Fruit fly (Drosophila melanogaster) whole organism, embryonic: ENCODE measurements around the gene Gr98d.

ENCODE experiments used
- CG11398 ChIP-seq: fragments of 200-800 bp; sonication (Bioruptor generic); optimal IDR thresholded peaks from 2 replicates; lab custom pipeline; 2016; ENCODE audit warnings: missing biosample characterization, missing genetic modification characterization
- CG12155 ChIP-seq: fragments of 200-800 bp; sonication (Bioruptor generic); optimal IDR thresholded peaks from 3 replicates; lab custom pipeline; 2016; ENCODE audit warnings: missing biosample characterization, missing genetic modification characterization
- CG13424 ChIP-seq: fragments of 200-800 bp; sonication (Bioruptor generic); optimal IDR thresholded peaks from 2 replicates; lab custom pipeline; 2019; ENCODE audit warnings: missing biosample characterization, mild to moderate bottlenecking, missing genetic modification characterization, moderate library complexity
- CG16815 ChIP-seq: fragments of 200-800 bp; sonication (Bioruptor generic); optimal IDR thresholded peaks from 3 replicates; lab custom pipeline; 2017; ENCODE audit warnings: missing biosample characterization, mild to moderate bottlenecking, missing genetic modification characterization
- CG1832 ChIP-seq: fragments of 200-800 bp; sonication (Bioruptor generic); optimal IDR thresholded peaks from 2 replicates; lab custom pipeline; 2017; ENCODE audit warnings: missing biosample characterization, mild to moderate bottlenecking, missing genetic modification characterization, inconsistent platforms
- CG2889 ChIP-seq: fragments of 200-800 bp; sonication (Bioruptor generic); IDR thresholded peaks from 3 replicates; pipeline ENCODE4 v1.3.6; 2022; ENCODE audit warnings: missing biosample characterization, missing genetic modification characterization
- CG30403 ChIP-seq: fragments of 200-800 bp; sonication (Bioruptor generic); optimal IDR thresholded peaks from 3 replicates; lab custom pipeline; 2016; ENCODE audit warnings: missing biosample characterization, missing genetic modification characterization
- CG6272 ChIP-seq: fragments of 200-800 bp; sonication (Bioruptor generic); IDR thresholded peaks from 2 replicates; pipeline ENCODE4 v1.3.6; 2022; ENCODE audit warnings: missing biosample characterization, missing genetic modification characterization
- CG8359 ChIP-seq: fragments of 200-800 bp; sonication (Bioruptor generic); optimal IDR thresholded peaks from 2 replicates; lab custom pipeline; 2017; ENCODE audit warnings: missing biosample characterization, mild to moderate bottlenecking, missing genetic modification characterization, borderline replicate concordance
- CG8388 ChIP-seq: fragments of 200-800 bp; sonication (Bioruptor generic); optimal IDR thresholded peaks from 2 replicates; lab custom pipeline; 2019; ENCODE audit warnings: missing biosample characterization, mild to moderate bottlenecking, missing genetic modification characterization, moderate library complexity
- Dad ChIP-seq: fragments of 200-800 bp; sonication (Bioruptor generic); optimal IDR thresholded peaks from 3 replicates; lab custom pipeline; 2016; ENCODE audit warnings: missing biosample characterization, missing genetic modification characterization
- Dbx ChIP-seq: fragments of 200-800 bp; sonication (Bioruptor generic); IDR thresholded peaks from 3 replicates; pipeline ENCODE4 v1.3.6; 2022; ENCODE audit warnings: missing biosample characterization, missing genetic modification characterization
- Ets65A ChIP-seq: fragments of 200-800 bp; sonication (Bioruptor generic); peaks from one replicate; lab custom pipeline; 2016; ENCODE audit warnings: missing biosample characterization, missing genetic modification characterization
- Hmr ChIP-seq: fragments of 200-800 bp; sonication (Bioruptor generic); optimal IDR thresholded peaks from 3 replicates; lab custom pipeline; 2017; ENCODE audit warnings: mild to moderate bottlenecking, missing biosample characterization, missing genetic modification reagents, missing genetic modification characterization
- Hr51 ChIP-seq, 2 experiments: fragments of 200-800 bp; sonication (Bioruptor generic); optimal IDR thresholded peaks; 2 replicates in 1 of 2; 3 replicates in 1 of 2; lab custom pipeline; 2016 to 2018; ENCODE audit warnings: missing biosample characterization in 2 of 2, missing genetic modification characterization in 2 of 2, mild to moderate bottlenecking in 1 of 2, moderate library complexity in 1 of 2
- Mad ChIP-seq: fragments of 200-800 bp; sonication (Bioruptor generic); optimal IDR thresholded peaks from 2 replicates; lab custom pipeline; 2016; ENCODE audit warnings: missing biosample characterization, missing genetic modification characterization
- Mes4 ChIP-seq: fragments of 200-800 bp; sonication (Bioruptor generic); optimal IDR thresholded peaks from 2 replicates; lab custom pipeline; 2016; ENCODE audit warnings: missing biosample characterization, missing genetic modification characterization
- NC2β ChIP-seq: fragments of 200-800 bp; sonication (Bioruptor generic); optimal IDR thresholded peaks from 2 replicates; lab custom pipeline; 2016; ENCODE audit warnings: missing biosample characterization, missing genetic modification characterization
- Nf-YA ChIP-seq: fragments of 200-800 bp; sonication (Bioruptor generic); IDR thresholded peaks from 2 replicates; pipeline ENCODE4 v1.3.6; 2022; ENCODE audit warnings: missing biosample characterization, missing genetic modification characterization
- Rfx ChIP-seq: fragments of 200-800 bp; sonication (Bioruptor generic); IDR thresholded peaks from 2 replicates; pipeline ENCODE4 v1.3.6; 2022; ENCODE audit warnings: missing biosample characterization, missing genetic modification characterization
- Scr ChIP-seq: fragments of 200-800 bp; sonication (Bioruptor generic); IDR thresholded peaks from 2 replicates; pipeline ENCODE4 v1.3.6; 2022; ENCODE audit warnings: missing biosample characterization, missing genetic modification characterization; ENCODE audit not compliant: partially characterized antibody
- Sox102F ChIP-seq: fragments of 200-800 bp; sonication (Bioruptor generic); optimal IDR thresholded peaks from 2 replicates; lab custom pipeline; 2018; ENCODE audit warnings: missing biosample characterization, mild to moderate bottlenecking, missing genetic modification characterization, moderate library complexity
- Sry-δ ChIP-seq: fragments of 200-800 bp; sonication (Bioruptor generic); optimal IDR thresholded peaks from 2 replicates; lab custom pipeline; 2016; ENCODE audit warnings: missing biosample characterization, missing genetic modification characterization
- YL-1 ChIP-seq: fragments of 200-800 bp; sonication (Bioruptor generic); optimal IDR thresholded peaks from 3 replicates; lab custom pipeline; 2017; ENCODE audit warnings: missing biosample characterization, mild to moderate bottlenecking, missing genetic modification characterization
- dmrt11E ChIP-seq: fragments of 200-800 bp; sonication (Bioruptor generic); optimal IDR thresholded peaks from 3 replicates; lab custom pipeline; 2018; ENCODE audit warnings: missing biosample characterization, mild to moderate bottlenecking, missing genetic modification characterization, moderate library complexity
- ewg ChIP-seq: fragments of 200-800 bp; sonication (Bioruptor generic); optimal IDR thresholded peaks from 3 replicates; lab custom pipeline; 2017; ENCODE audit warnings: mild to moderate bottlenecking, missing biosample characterization, missing genetic modification reagents, missing genetic modification characterization
- exex ChIP-seq: fragments of 200-800 bp; sonication (Bioruptor generic); optimal IDR thresholded peaks from 4 replicates; lab custom pipeline; 2018; ENCODE audit warnings: missing biosample characterization, mild to moderate bottlenecking, missing genetic modification characterization, moderate library complexity
- fru ChIP-seq: fragments of >200 bp; optimal IDR thresholded peaks from 2 replicates; lab custom pipeline; 2017
- gem ChIP-seq: fragments of 200-800 bp; sonication (Bioruptor generic); optimal IDR thresholded peaks from 2 replicates; lab custom pipeline; 2019; ENCODE audit warnings: missing biosample characterization, mild to moderate bottlenecking, missing genetic modification characterization, moderate library complexity
- hbn ChIP-seq: fragments of 200-800 bp; sonication (Bioruptor generic); IDR thresholded peaks from 2 replicates; pipeline ENCODE4 v1.3.6; 2022; ENCODE audit warnings: missing biosample characterization, missing genetic modification characterization; ENCODE audit not compliant: partially characterized antibody
- jing ChIP-seq: fragments of 200-800 bp; sonication (Bioruptor generic); optimal IDR thresholded peaks from 2 replicates; lab custom pipeline; 2018; ENCODE audit warnings: missing biosample characterization, mild to moderate bottlenecking, missing genetic modification characterization
- lab ChIP-seq: fragments of 200-800 bp; sonication (Bioruptor generic); optimal IDR thresholded peaks from 3 replicates; lab custom pipeline; 2017; ENCODE audit warnings: missing biosample characterization, missing genetic modification characterization, mild to moderate bottlenecking, moderate library complexity, missing genetic modification reagents
- mld ChIP-seq: fragments of 200-800 bp; sonication (Bioruptor generic); IDR thresholded peaks from 3 replicates; pipeline ENCODE4 v1.3.6; 2022; ENCODE audit warnings: missing biosample characterization, missing genetic modification characterization; ENCODE audit not compliant: partially characterized antibody
- sd ChIP-seq: fragments of 200-800 bp; sonication (Bioruptor generic); optimal IDR thresholded peaks from 3 replicates; lab custom pipeline; 2018; ENCODE audit warnings: missing biosample characterization, mild to moderate bottlenecking, missing genetic modification characterization, moderate library complexity
- sqz ChIP-seq: fragments of 200-800 bp; sonication (Bioruptor generic); optimal IDR thresholded peaks from 3 replicates; lab custom pipeline; 2018; ENCODE audit warnings: missing biosample characterization, mild to moderate bottlenecking, missing genetic modification characterization
- ssp ChIP-seq: fragments of 200-800 bp; sonication (Bioruptor generic); IDR thresholded peaks from 2 replicates; pipeline ENCODE4 v1.3.6; 2022; ENCODE audit warnings: missing biosample characterization, missing genetic modification characterization
- toy ChIP-seq: fragments of 200-800 bp; sonication (Bioruptor generic); IDR thresholded peaks from 2 replicates; pipeline ENCODE4 v1.3.6; 2022; ENCODE audit warnings: missing biosample characterization, missing genetic modification characterization
- unc-4 ChIP-seq: fragments of 200-800 bp; sonication (Bioruptor generic); IDR thresholded peaks from 2 replicates; pipeline ENCODE4 v1.3.6; 2022; ENCODE audit warnings: missing biosample characterization, missing genetic modification characterization; ENCODE audit not compliant: partially characterized antibody

Gene Gr98d

dm6 chr3R:27545752-27546151, at the start of gene Gr98d:
Gene Gr98d (plus strand): TSS chr3R:27546052.
- TF ChIP-seq sd (no peak), CG8359 (GFP tag; lab: Kevin White, UChicago) (no peak), gem (tag; lab: Kevin White, UChicago) (no peak), YL-1 (GFP tag; lab: Kevin White, UChicago) (no peak), fru (lab: Kevin White, UChicago) (no peak)

dm6 chr3R:27497616-27498015, 48.2 kb upstream of the Gr98d start:
- TF ChIP-seq sqz (GFP tag; lab: Kevin White, UChicago) (no peak), CG6272 (GFP tag; lab: Robert Waterston, UW) (no peak), Ets65A (GFP tag; lab: Kevin White, UChicago) (peak; percentile 90), toy (GFP tag; lab: Robert Waterston, UW) (no peak), unc-4 (GFP tag; lab: Robert Waterston, UW) (no peak), Nf-YA (GFP tag; lab: Robert Waterston, UW) (no peak), Mes4 (GFP tag; lab: Kevin White, UChicago) (no peak), Dbx (GFP tag; lab: Robert Waterston, UW) (no peak), Sry-δ (GFP tag; lab: Kevin White, UChicago) (no peak)

dm6 chr3R:27501938-27502337, 43.9 kb upstream of the Gr98d start, which contains the start of gene CG43139:
Gene CG43139 (minus strand): TSS chr3R:27502025.
- TF ChIP-seq lab, result peak; percentile 7
- no peak for TF ChIP-seq CG12155 (GFP tag; lab: Kevin White, UChicago)
- TF ChIP-seq exex (tag; lab: Kevin White, UChicago), result no peak
- TF ChIP-seq Sox102F (GFP tag; lab: Kevin White, UChicago), result no peak
- TF ChIP-seq CG13424 (tag; lab: Kevin White, UChicago), result no peak
- no peak for TF ChIP-seq hbn (GFP tag; lab: Robert Waterston, UW)
- TF ChIP-seq CG1832, result no peak
- no peak for TF ChIP-seq ewg (GFP tag; lab: Kevin White, UChicago)
- no peak for TF ChIP-seq Scr
- no peak for TF ChIP-seq Mad (GFP tag; lab: Kevin White, UChicago)
- TF ChIP-seq NC2β, result no peak
- no peak for TF ChIP-seq CG8388 (GFP tag; lab: Kevin White, UChicago)
- TF ChIP-seq Hmr, result peak; percentile 18
- TF ChIP-seq jing (GFP tag; lab: Kevin White, UChicago), result no peak
- 0 out of 2 replicates have a peak, but pooled peaks have one; percentile 14 for TF ChIP-seq Rfx (GFP tag; lab: Robert Waterston, UW)
- no peak for TF ChIP-seq CG2889 (GFP tag; lab: Robert Waterston, UW)
- TF ChIP-seq mld, result no peak

DNA sequence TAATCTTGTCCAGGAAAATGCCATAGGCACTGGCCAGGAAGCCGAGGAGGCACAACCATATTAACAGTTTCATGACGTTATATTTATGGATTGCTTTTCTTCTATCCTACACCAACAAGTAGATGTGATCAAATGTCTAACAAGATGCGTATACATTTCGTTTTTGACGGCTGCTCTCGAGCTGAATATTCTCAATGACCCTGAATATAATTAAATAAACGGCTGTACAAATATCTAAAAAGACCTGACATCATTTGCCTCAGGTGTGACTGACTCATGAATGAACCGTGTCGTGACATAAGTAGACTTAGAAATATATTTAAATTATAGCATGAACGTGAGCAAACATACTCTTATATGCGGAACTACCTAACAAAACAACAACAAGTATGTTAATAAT, 43.0 kb upstream of the Gr98d start, which contains the start of gene CG5402:
Gene CG5402 (minus strand): TSS at position 101 of the 400 bp plus-strand sequence.
- no peak for TF ChIP-seq CG11398 (GFP tag; lab: Kevin White, UChicago)
- TF ChIP-seq dmrt11E (tag; lab: Kevin White, UChicago), result no peak
- no peak for TF ChIP-seq Hr51 (GFP tag; optimal IDR thresholded peaks at IDR 0.05; lab: Kevin White, UChicago)
- TF ChIP-seq CG16815 (GFP tag; lab: Kevin White, UChicago), result no peak
- no peak for TF ChIP-seq ssp
- no peak for TF ChIP-seq Dad (GFP tag; lab: Kevin White, UChicago)
- no peak for TF ChIP-seq CG30403 (GFP tag; lab: Kevin White, UChicago)
- TF ChIP-seq, all 482 proteins: peak for 0
